Worm (Caenorhabditis elegans) whole organism, early embryonic: ENCODE data around the gene pdha-1.

Experiments
- B0310.2 ChIP-seq: sonication (generic microtip); optimal IDR thresholded peaks from 2 replicates; lab custom pipeline; 2016; ENCODE audit warnings: mild to moderate bottlenecking, missing genetic modification characterization, missing compliant biosample characterization
- ceh-13 ChIP-seq: fragments of 200-800 bp; sonication (Bioruptor generic); optimal IDR thresholded peaks from 2 replicates; lab custom pipeline; 2018; ENCODE audit warnings: mild to moderate bottlenecking, missing genetic modification characterization, missing compliant biosample characterization
- flt-1 ChIP-seq: fragments of 200-800 bp; sonication (Bioruptor generic); IDR thresholded peaks from 2 replicates; pipeline ENCODE4 v1.3.6; 2022; ENCODE audit warnings: missing genetic modification characterization, missing compliant biosample characterization
- hmbx-1 ChIP-seq: sonication (generic microtip); optimal IDR thresholded peaks from 2 replicates; lab custom pipeline; 2016; ENCODE audit warnings: mild to moderate bottlenecking, missing genetic modification characterization, missing compliant biosample characterization
- scrt-1 ChIP-seq: fragments of 200-800 bp; sonication (Bioruptor generic); IDR thresholded peaks from 2 replicates; pipeline ENCODE4 v1.3.6; 2022; ENCODE audit warnings: missing genetic modification characterization, missing compliant biosample characterization
- tbx-11 ChIP-seq: fragments of 200-800 bp; sonication (Bioruptor generic); IDR thresholded peaks from 2 replicates; pipeline ENCODE4 v1.3.6; 2022; ENCODE audit warnings: missing genetic modification characterization, missing compliant biosample characterization

DNA sequence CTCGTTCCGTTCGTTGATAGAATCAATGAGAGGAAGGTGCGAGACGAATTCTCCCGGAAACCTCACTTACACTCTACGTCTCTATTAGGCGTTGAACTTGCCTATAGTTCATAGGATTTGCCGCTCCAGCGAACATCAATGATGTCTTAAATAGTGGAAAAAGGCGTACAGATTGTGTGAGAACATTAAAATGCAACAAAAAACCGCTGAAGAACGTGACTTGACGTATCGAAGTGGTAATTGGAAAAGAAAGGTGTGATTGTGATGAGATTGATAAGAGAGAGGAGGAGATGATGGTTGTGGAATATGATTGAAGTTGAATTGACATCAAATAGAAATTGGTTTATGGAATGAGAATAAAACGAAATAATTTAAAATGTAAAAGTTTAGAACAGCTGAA is 32.1 kb upstream of the pdha-1 start:
- TF ChIP-seq tbx-11 (GFP tag; lab: Robert Waterston, UW) = no peak
- TF ChIP-seq flt-1 (GFP tag; lab: Robert Waterston, UW) = no peak
- TF ChIP-seq scrt-1 (GFP tag; lab: Robert Waterston, UW) = no peak
- no peak for TF ChIP-seq B0310.2 (tag; lab: Kevin White, UChicago)
- no peak for TF ChIP-seq hmbx-1
- no peak for TF ChIP-seq ceh-13
